Fruit fly (Drosophila melanogaster) whole organism, prepupa: Measurements from ENCODE around the gene Lsp1gamma.

Experiments
- CG10669 ChIP-seq: fragments of 200-800 bp; sonication (Bioruptor generic); optimal IDR thresholded peaks from 3 replicates; lab custom pipeline; 2018; ENCODE audit warnings: missing biosample characterization, mild to moderate bottlenecking, missing genetic modification characterization, moderate library complexity
- CG11294 ChIP-seq: fragments of 200-800 bp; sonication (Bioruptor generic); IDR thresholded peaks from 2 replicates; pipeline ENCODE4 v1.3.6; 2022; ENCODE audit warnings: missing biosample characterization, missing genetic modification characterization
- CG11762 ChIP-seq: fragments of 200-800 bp; sonication (Bioruptor generic); optimal IDR thresholded peaks from 3 replicates; lab custom pipeline; 2016; ENCODE audit warnings: missing biosample characterization, missing genetic modification characterization; ENCODE audit not compliant: insufficient read depth
- CG11902 ChIP-seq: fragments of 200-800 bp; sonication (Bioruptor generic); optimal IDR thresholded peaks from 3 replicates; lab custom pipeline; 2016; ENCODE audit warnings: missing biosample characterization, missing genetic modification characterization
- CG15336 ChIP-seq: fragments of 200-800 bp; sonication (Bioruptor generic); IDR thresholded peaks from 2 replicates; pipeline ENCODE4 v1.3.6; 2022; ENCODE audit warnings: missing biosample characterization, missing genetic modification characterization
- CG1621 ChIP-seq: fragments of 200-800 bp; sonication (Bioruptor generic); optimal IDR thresholded peaks from 3 replicates; lab custom pipeline; 2018; ENCODE audit warnings: missing biosample characterization, mild to moderate bottlenecking, missing genetic modification characterization
- CG16779 ChIP-seq: fragments of 200-800 bp; sonication (Bioruptor generic); optimal IDR thresholded peaks from 3 replicates; lab custom pipeline; 2017; ENCODE audit warnings: missing biosample characterization, mild to moderate bottlenecking, missing genetic modification characterization
- CG3032 ChIP-seq: fragments of 200-800 bp; optimal IDR thresholded peaks from 2 replicates; lab custom pipeline; 2019; ENCODE audit warnings: missing biosample characterization, mild to moderate bottlenecking, missing genetic modification characterization, moderate library complexity
- CG31627 ChIP-seq: fragments of 200-800 bp; sonication (Bioruptor generic); optimal IDR thresholded peaks from 3 replicates; lab custom pipeline; 2016; ENCODE audit warnings: missing biosample characterization, missing genetic modification characterization
- CG32006 ChIP-seq: fragments of 200-800 bp; sonication (Bioruptor generic); optimal IDR thresholded peaks from 3 replicates; lab custom pipeline; 2017; ENCODE audit warnings: missing biosample characterization, mild to moderate bottlenecking, missing genetic modification characterization
- CG3919 ChIP-seq: fragments of 200-800 bp; sonication (Bioruptor generic); optimal IDR thresholded peaks from 3 replicates; lab custom pipeline; 2016; ENCODE audit warnings: missing biosample characterization, missing genetic modification characterization
- CG4318 ChIP-seq: fragments of 200-800 bp; sonication (Bioruptor generic); optimal IDR thresholded peaks from 3 replicates; lab custom pipeline; 2017; ENCODE audit warnings: missing biosample characterization, mild to moderate bottlenecking, missing genetic modification characterization
- CG6276 ChIP-seq: fragments of 200-800 bp; sonication (Bioruptor generic); optimal IDR thresholded peaks from 2 replicates; lab custom pipeline; 2017; ENCODE audit warnings: missing biosample characterization, mild to moderate bottlenecking, missing genetic modification characterization
- CG6792 ChIP-seq: fragments of 200-800 bp; sonication (Bioruptor generic); optimal IDR thresholded peaks from 3 replicates; lab custom pipeline; 2016; ENCODE audit warnings: missing biosample characterization, missing genetic modification characterization
- CG6808 ChIP-seq: fragments of 200-800 bp; sonication (Bioruptor generic); optimal IDR thresholded peaks from 3 replicates; lab custom pipeline; 2017; ENCODE audit warnings: missing biosample characterization, missing genetic modification characterization, mild to moderate bottlenecking, moderate library complexity, missing genetic modification reagents
- CG7368 ChIP-seq: fragments of 200-800 bp; sonication (Bioruptor generic); optimal IDR thresholded peaks from 3 replicates; lab custom pipeline; 2016; ENCODE audit warnings: missing biosample characterization, missing genetic modification characterization
- CG8119 ChIP-seq: fragments of 200-800 bp; sonication (Bioruptor generic); IDR thresholded peaks from 3 replicates; pipeline ENCODE4 v1.3.6; 2022; ENCODE audit warnings: missing biosample characterization, missing genetic modification characterization
- CG8319 ChIP-seq: fragments of 200-800 bp; sonication (Bioruptor generic); optimal IDR thresholded peaks from 3 replicates; lab custom pipeline; 2016; ENCODE audit warnings: missing biosample characterization, missing genetic modification characterization
- CG8632 ChIP-seq: fragments of 200-800 bp; sonication (Bioruptor generic); optimal IDR thresholded peaks from 3 replicates; lab custom pipeline; 2016; ENCODE audit warnings: missing biosample characterization, missing genetic modification characterization
- CG9139 ChIP-seq: fragments of 200-800 bp; sonication (Bioruptor generic); optimal IDR thresholded peaks from 3 replicates; lab custom pipeline; 2017; ENCODE audit warnings: missing biosample characterization, mild to moderate bottlenecking, missing genetic modification characterization
- Eip78C ChIP-seq: fragments of 200-800 bp; sonication (Bioruptor generic); peaks from one replicate; lab custom pipeline; 2016; ENCODE audit warnings: missing biosample characterization, missing genetic modification characterization
- Ets21C ChIP-seq: fragments of 200-800 bp; sonication (Bioruptor generic); optimal IDR thresholded peaks from 3 replicates; lab custom pipeline; 2016; ENCODE audit warnings: missing biosample characterization, missing genetic modification characterization
- Ets96B ChIP-seq: fragments of 200-800 bp; optimal IDR thresholded peaks from 2 replicates; lab custom pipeline; 2019; ENCODE audit warnings: missing biosample characterization, mild to moderate bottlenecking, missing genetic modification characterization, moderate library complexity
- Hr38 ChIP-seq: sonication (Bioruptor generic); optimal IDR thresholded peaks from 2 replicates; lab custom pipeline; 2016; ENCODE audit warnings: missing biosample characterization, missing genetic modification characterization
- Hr4 ChIP-seq: fragments of 200-800 bp; sonication (Bioruptor generic); optimal IDR thresholded peaks from 3 replicates; lab custom pipeline; 2016; ENCODE audit warnings: missing biosample characterization, missing genetic modification characterization
- Lpt ChIP-seq: fragments of 200-800 bp; sonication (Bioruptor generic); optimal IDR thresholded peaks from 3 replicates; lab custom pipeline; 2016; ENCODE audit warnings: missing biosample characterization, missing genetic modification characterization
- Met ChIP-seq: fragments of 200-800 bp; sonication (Bioruptor generic); optimal IDR thresholded peaks from 3 replicates; lab custom pipeline; 2016; ENCODE audit warnings: missing biosample characterization, missing genetic modification characterization
- OdsH ChIP-seq: fragments of 200-800 bp; sonication (Bioruptor generic); optimal IDR thresholded peaks from 3 replicates; lab custom pipeline; 2016; ENCODE audit warnings: missing biosample characterization, missing genetic modification characterization
- Smox ChIP-seq: fragments of 200-800 bp; sonication (Bioruptor generic); optimal IDR thresholded peaks from 3 replicates; lab custom pipeline; 2016; ENCODE audit warnings: missing biosample characterization, missing genetic modification characterization
- Sox14 ChIP-seq: fragments of 200-800 bp; sonication (Bioruptor generic); optimal IDR thresholded peaks from 3 replicates; lab custom pipeline; 2016; ENCODE audit warnings: missing biosample characterization, missing genetic modification characterization
- Sox15 ChIP-seq: fragments of 200-800 bp; sonication (Bioruptor generic); optimal IDR thresholded peaks from 3 replicates; lab custom pipeline; 2016; ENCODE audit warnings: missing biosample characterization, missing genetic modification characterization
- achi ChIP-seq: fragments of 200-800 bp; sonication (Bioruptor generic); optimal IDR thresholded peaks from 3 replicates; lab custom pipeline; 2016; ENCODE audit warnings: missing biosample characterization, missing genetic modification characterization
- acj6 ChIP-seq: fragments of 200-800 bp; sonication (Bioruptor generic); optimal IDR thresholded peaks from 3 replicates; lab custom pipeline; 2016; ENCODE audit warnings: missing biosample characterization, missing genetic modification characterization
- cyc ChIP-seq: fragments of 200-800 bp; sonication (Bioruptor generic); optimal IDR thresholded peaks from 3 replicates; lab custom pipeline; 2016; ENCODE audit warnings: missing biosample characterization, missing genetic modification characterization
- dsx ChIP-seq: fragments of 200-800 bp; optimal IDR thresholded peaks from 3 replicates; lab custom pipeline; 2019; ENCODE audit warnings: missing biosample characterization, mild to moderate bottlenecking, missing genetic modification characterization, moderate library complexity; ENCODE audit not compliant: poor library complexity, severe bottlenecking
- eg ChIP-seq: fragments of 200-800 bp; sonication (Bioruptor generic); IDR thresholded peaks from 3 replicates; pipeline ENCODE4 v1.3.6; 2022; ENCODE audit warnings: missing biosample characterization, missing genetic modification characterization
- esn ChIP-seq: fragments of 200-800 bp; sonication (Bioruptor generic); optimal IDR thresholded peaks from 2 replicates; lab custom pipeline; 2016; ENCODE audit warnings: missing biosample characterization, mild to moderate bottlenecking, missing genetic modification characterization, moderate library complexity
- fd59A ChIP-seq: fragments of 200-800 bp; sonication (Bioruptor generic); optimal IDR thresholded peaks from 2 replicates; lab custom pipeline; 2017; ENCODE audit warnings: missing biosample characterization, mild to moderate bottlenecking, missing genetic modification characterization, missing genetic modification reagents
- fd85E ChIP-seq: fragments of 200-800 bp; sonication (Bioruptor generic); optimal IDR thresholded peaks from 3 replicates; lab custom pipeline; 2016; ENCODE audit warnings: missing biosample characterization, missing genetic modification characterization
- fkh ChIP-seq: fragments of 200-800 bp; sonication (Bioruptor generic); optimal IDR thresholded peaks from 3 replicates; lab custom pipeline; 2017; ENCODE audit warnings: missing biosample characterization, mild to moderate bottlenecking, missing genetic modification characterization, moderate library complexity
- lz ChIP-seq: fragments of 200-800 bp; sonication (Bioruptor generic); optimal IDR thresholded peaks from 3 replicates; lab custom pipeline; 2016; ENCODE audit warnings: missing biosample characterization, missing genetic modification characterization
- salr ChIP-seq, 2 experiments: fragments of 200-800 bp; sonication (Bioruptor generic); optimal IDR thresholded peaks; 3 replicates each; lab custom pipeline; 2016 to 2018; ENCODE audit warnings: missing biosample characterization in 2 of 2, missing genetic modification characterization in 2 of 2, mild to moderate bottlenecking in 1 of 2
- spab ChIP-seq: fragments of 200-800 bp; sonication (Bioruptor generic); optimal IDR thresholded peaks from 2 replicates; lab custom pipeline; 2017; ENCODE audit warnings: missing biosample characterization, mild to moderate bottlenecking, missing genetic modification characterization, missing genetic modification reagents
- ss ChIP-seq, 2 experiments: fragments of 200-800 bp; sonication (Bioruptor generic); optimal IDR thresholded peaks; 2 replicates in 1 of 2; 3 replicates in 1 of 2; lab custom pipeline; 2017 to 2018; ENCODE audit warnings: mild to moderate bottlenecking in 2 of 2, missing biosample characterization in 2 of 2, missing genetic modification characterization in 2 of 2, moderate library complexity in 1 of 2
- svp ChIP-seq: fragments of 200-800 bp; sonication (Bioruptor generic); peaks from one replicate; lab custom pipeline; 2016; ENCODE audit warnings: missing biosample characterization, missing genetic modification characterization
- vri ChIP-seq: fragments of 200-800 bp; sonication (Bioruptor generic); optimal IDR thresholded peaks from 3 replicates; lab custom pipeline; 2016; ENCODE audit warnings: missing biosample characterization, mild to moderate bottlenecking, missing genetic modification characterization

Lsp1gamma gene

DNA sequence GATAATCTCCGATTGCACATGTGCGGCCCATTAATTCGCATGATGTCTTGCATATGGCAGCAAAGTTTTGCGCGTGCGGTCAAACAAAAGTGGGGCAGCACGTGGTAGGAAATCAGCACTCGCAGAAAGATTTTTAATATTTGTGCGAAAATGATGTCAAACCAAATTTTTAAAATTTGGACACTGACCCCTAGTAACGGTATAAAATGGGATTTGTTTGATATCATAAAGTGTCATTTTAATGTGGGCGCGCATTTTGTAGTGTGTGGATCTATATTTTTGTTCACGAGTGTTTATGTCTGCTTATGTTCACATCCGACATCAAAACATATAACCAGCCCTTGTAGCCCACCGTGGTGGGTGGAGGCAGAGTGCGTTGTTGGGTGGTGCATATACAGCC, 27.8 kb downstream of the Lsp1gamma start (continued):
- TF ChIP-seq fd59A (GFP tag; lab: Kevin White, UChicago), result peak; percentile 8
- peak; percentile 72 for TF ChIP-seq Hr4
- TF ChIP-seq CG15336, result peak; percentile 69
- no peak for TF ChIP-seq CG11294 (GFP tag; lab: Robert Waterston, UW)
- no peak for TF ChIP-seq CG9139
- peak; percentile 47 for TF ChIP-seq CG3032 (tag; lab: Kevin White, UChicago)
- peak; percentile 31 for TF ChIP-seq dsx (GFP tag; lab: Kevin White, UChicago)
- peak; percentile 57 for TF ChIP-seq achi (GFP tag; lab: Kevin White, UChicago)
- TF ChIP-seq fd85E, result no peak
- peak; percentile 43 for TF ChIP-seq CG6276 (GFP tag; lab: Kevin White, UChicago)
- TF ChIP-seq CG8319, result no peak
- TF ChIP-seq Smox (GFP tag; lab: Kevin White, UChicago), result peak; percentile 19
- peak in 1 of 2 experiments; percentile 36 for TF ChIP-seq salr (GFP tag; optimal IDR thresholded peaks at IDR 0.05; lab: Kevin White, UChicago)
- TF ChIP-seq CG10669, result peak; percentile 67
- TF ChIP-seq Sox15, result peak; percentile 21
- TF ChIP-seq lz (GFP tag; lab: Kevin White, UChicago), result peak; percentile 2
- no peak for TF ChIP-seq CG6792 (GFP tag; lab: Kevin White, UChicago)
- TF ChIP-seq spab (GFP tag; lab: Kevin White, UChicago), result peak; percentile 40
- peak; percentile 20 for TF ChIP-seq vri
- peak; percentile 35 for TF ChIP-seq CG4318 (GFP tag; lab: Kevin White, UChicago)
- TF ChIP-seq CG3919, result peak; percentile 70
- TF ChIP-seq CG11762, result peak; percentile 6
- peak; percentile 55 for TF ChIP-seq OdsH (GFP tag; lab: Kevin White, UChicago)
- no peak for TF ChIP-seq Ets21C (GFP tag; lab: Kevin White, UChicago)
- TF ChIP-seq CG16779 (tag; lab: Kevin White, UChicago), result peak; percentile 12
- TF ChIP-seq Eip78C (GFP tag; lab: Kevin White, UChicago), result peak; percentile 90
- TF ChIP-seq CG32006 (GFP tag; lab: Kevin White, UChicago), result peak; percentile 60
- no peak for TF ChIP-seq CG6808 (GFP tag; lab: Kevin White, UChicago)
- peak; percentile 69 for TF ChIP-seq CG7368 (GFP tag; lab: Kevin White, UChicago)
- TF ChIP-seq Hr38 (GFP tag; lab: Kevin White, UChicago), result no peak
- TF ChIP-seq CG1621 (tag; lab: Kevin White, UChicago), result no peak

dm6 chr3L:94866-95265, 28.6 kb downstream of the Lsp1gamma start:
- no peak for TF ChIP-seq CG3919
- TF ChIP-seq Met, result no peak
- TF ChIP-seq CG8119 (GFP tag; lab: Robert Waterston, UW), result no peak
- no peak for TF ChIP-seq acj6
- TF ChIP-seq eg (GFP tag; lab: Robert Waterston, UW), result no peak
- no peak for TF ChIP-seq CG11762
- no peak for TF ChIP-seq vri
- TF ChIP-seq Sox15, result no peak
- no peak for TF ChIP-seq Lpt
- TF ChIP-seq ss (GFP tag; optimal IDR thresholded peaks at IDR 0.05; lab: Kevin White, UChicago), result no peak
- TF ChIP-seq esn, result no peak
- no peak for TF ChIP-seq CG8319
- no peak for TF ChIP-seq fd59A (GFP tag; lab: Kevin White, UChicago)

DNA sequence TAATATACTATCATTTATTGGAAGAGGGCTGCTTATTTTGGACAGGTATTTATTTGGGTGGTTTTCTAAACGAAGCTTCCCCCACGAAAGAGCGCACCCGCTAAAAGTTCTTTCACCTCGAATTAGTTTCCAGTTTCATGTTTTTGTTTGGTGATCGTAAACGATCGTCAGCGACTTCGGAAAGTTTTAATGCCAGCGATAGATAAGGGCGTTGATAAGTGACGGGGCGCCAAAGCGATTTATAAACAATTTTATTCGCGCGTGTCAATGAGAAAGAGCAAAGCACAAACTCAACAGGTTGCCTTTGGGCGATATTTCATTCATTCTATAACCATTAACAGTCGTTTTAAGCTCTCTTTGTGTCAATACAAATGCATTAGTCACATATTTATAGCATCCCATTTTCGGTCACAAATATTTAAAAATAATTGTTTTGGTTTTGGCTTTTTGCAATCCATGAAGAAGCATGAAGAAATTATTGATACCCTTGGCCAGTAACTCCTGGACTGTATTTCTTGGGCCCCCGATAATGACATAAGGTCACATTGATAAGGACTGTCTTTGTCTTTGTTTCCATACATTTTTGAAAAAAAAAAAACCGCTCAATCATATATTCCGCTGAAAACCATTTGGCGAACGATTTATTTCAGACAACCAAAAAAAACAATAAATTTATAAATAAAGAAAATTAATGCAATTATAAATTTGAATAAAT, 29.4 kb downstream of the Lsp1gamma start:
- TF ChIP-seq CG31627 (GFP tag; lab: Kevin White, UChicago) (no peak), CG8632 (GFP tag; lab: Kevin White, UChicago) (no peak), CG16779 (tag; lab: Kevin White, UChicago) (no peak), vri (peak; percentile 30), OdsH (GFP tag; lab: Kevin White, UChicago) (no peak), salr (GFP tag; optimal IDR thresholded peaks at IDR 0.05; lab: Kevin White, UChicago) (no peak), CG11762 (no peak), fd85E (no peak), eg (GFP tag; lab: Robert Waterston, UW) (no peak), fkh (GFP tag; lab: Kevin White, UChicago) (peak; percentile 18), cyc (GFP tag; lab: Kevin White, UChicago) (no peak), achi (GFP tag; lab: Kevin White, UChicago) (no peak), CG11902 (no peak), Ets96B (tag; lab: Kevin White, UChicago) (no peak), Sox14 (GFP tag; lab: Kevin White, UChicago) (peak; percentile 13), svp (GFP tag; lab: Kevin White, UChicago) (peak; percentile 93), Eip78C (GFP tag; lab: Kevin White, UChicago) (peak; percentile 24)
